Worm (Caenorhabditis elegans) whole organism, mixed stage, embryonic: ENCODE results near the gene rnp-7.

Source experiments
- nhr-2 ChIP-seq: fragments of 150-350 bp; optimal IDR thresholded peaks from 2 replicates; lab custom pipeline; 2014; ENCODE audit warnings: missing biosample characterization, missing genetic modification characterization
- unc-120 ChIP-seq: sonication (generic microtip); optimal IDR thresholded peaks from 2 replicates; lab custom pipeline; 2017; ENCODE audit warnings: missing genetic modification characterization, missing compliant biosample characterization; ENCODE audit not compliant: poor library complexity, severe bottlenecking
- zip-8 ChIP-seq: fragments of 150-350 bp; optimal IDR thresholded peaks from 2 replicates; lab custom pipeline; 2014; ENCODE audit warnings: missing biosample characterization, missing genetic modification characterization

DNA sequence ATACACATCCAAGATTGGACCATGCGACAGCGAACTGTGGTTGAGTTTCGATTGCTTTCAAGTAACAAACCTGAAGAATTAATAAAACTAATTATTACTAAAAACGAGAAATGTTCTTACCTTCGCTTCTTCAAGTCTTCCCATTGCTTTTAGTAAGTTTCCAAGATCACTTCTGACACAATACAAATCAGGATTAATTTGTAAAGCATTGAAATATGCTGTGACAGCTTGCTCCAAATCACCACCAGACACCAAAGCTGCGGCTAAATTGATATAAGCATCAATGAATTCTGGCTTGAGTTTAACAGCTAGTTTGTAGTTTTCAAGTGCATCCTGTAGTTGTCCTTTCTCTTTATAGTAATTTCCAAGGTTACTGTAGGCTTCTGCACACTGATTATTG, 10.8 kb downstream of the rnp-7 start:
- no peak for TF ChIP-seq zip-8 (tag; lab: Kevin White, UChicago)
- no peak for TF ChIP-seq unc-120
- TF ChIP-seq nhr-2 (tag; lab: Kevin White, UChicago): no peak
